Fruit fly (Drosophila melanogaster) whole organism, embryonic: Measurements from ENCODE around the gene CG2145.

Source experiments
- Mad ChIP-seq: fragments of 200-800 bp; sonication (Bioruptor generic); optimal IDR thresholded peaks from 2 replicates; lab custom pipeline; 2016; ENCODE audit warnings: missing biosample characterization, missing genetic modification characterization
- bsh ChIP-seq, 2 experiments: fragments of 200-800 bp; sonication (Bioruptor generic); optimal IDR thresholded peaks; 2 replicates each; lab custom pipeline; 2017 to 2018; ENCODE audit warnings: mild to moderate bottlenecking in 2 of 2, missing biosample characterization in 2 of 2, missing genetic modification characterization in 2 of 2, moderate library complexity in 1 of 2
- so ChIP-seq: fragments of 200-800 bp; sonication (Bioruptor generic); IDR thresholded peaks from 3 replicates; pipeline ENCODE4 v1.3.6; 2022; ENCODE audit warnings: missing biosample characterization, missing genetic modification characterization

DNA sequence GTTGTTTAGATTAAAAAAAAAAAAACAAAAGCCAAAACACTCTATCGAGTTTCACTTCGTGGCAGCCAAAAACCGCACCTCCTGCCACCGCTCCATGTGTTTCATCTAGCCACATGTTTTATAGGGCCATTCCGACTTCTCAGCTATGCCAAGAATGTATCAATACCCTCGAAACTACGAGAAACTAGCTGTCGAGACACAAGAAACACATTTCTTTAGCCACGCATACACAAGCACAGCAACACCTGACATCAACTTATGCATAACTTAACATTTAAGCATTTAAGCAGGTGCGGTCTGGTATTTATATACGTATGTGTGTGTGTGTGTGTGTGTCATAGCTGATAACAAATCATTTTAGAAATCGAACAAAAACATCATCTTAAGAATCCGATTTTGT is 8.4 kb downstream of the CG2145 start:
- no peak for TF ChIP-seq so (GFP tag; lab: Robert Waterston, UW)
- no peak for TF ChIP-seq bsh (GFP tag; optimal IDR thresholded peaks at IDR 0.05; lab: Kevin White, UChicago)
- TF ChIP-seq Mad (GFP tag; lab: Kevin White, UChicago), result no peak
